Fruit fly (Drosophila melanogaster): ENCODE results near the gene CG9331.

DNA sequence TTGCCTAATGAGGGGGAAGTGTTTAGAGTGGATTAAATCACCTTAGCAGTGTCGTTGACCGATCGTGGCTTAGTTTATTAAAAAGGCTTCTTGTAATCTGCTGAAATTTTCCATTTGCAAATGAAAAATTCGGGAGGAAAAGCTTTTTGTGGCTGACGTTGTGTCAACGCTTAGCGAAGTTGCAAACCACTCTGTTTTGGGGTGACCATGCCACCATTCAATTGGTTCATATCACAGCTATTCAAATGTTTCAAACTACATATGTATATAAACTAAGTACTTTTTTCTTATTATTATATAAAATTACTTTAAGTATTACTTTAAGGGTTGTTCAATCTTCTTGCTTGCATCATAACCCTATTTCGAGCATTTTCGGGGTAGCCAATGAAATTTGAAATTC is 29.0 kb downstream of the CG9331 start:
- TF ChIP-seq OdsH (GFP tag; optimal IDR thresholded peaks at IDR 0.05) (no peak), CG10631 (GFP tag; optimal IDR thresholded peaks at IDR 0.05) (no peak), CG7368 (GFP tag; optimal IDR thresholded peaks at IDR 0.05) (no peak), Blimp-1 (GFP tag; optimal IDR thresholded peaks at IDR 0.05) (no peak), Hr39 (GFP tag; optimal IDR thresholded peaks at IDR 0.05) (no peak), Sox15 (GFP tag; optimal IDR thresholded peaks at IDR 0.05) (no peak), Gug (GFP tag; IDR thresholded peaks at IDR 0.05) (no peak), vri (GFP tag; optimal IDR thresholded peaks at IDR 0.05) (no peak), Hr4 (GFP tag; optimal IDR thresholded peaks at IDR 0.05) (no peak), CG8119 (GFP tag; IDR thresholded peaks at IDR 0.05) (no peak), Ets21C (GFP tag; optimal IDR thresholded peaks at IDR 0.05) (no peak)
